Worm (Caenorhabditis elegans) whole organism, L3 larva: Measurements from ENCODE around the gene cnc-4.

Experiments
- ZK546.5 ChIP-seq: sonication (generic microtip); optimal IDR thresholded peaks from 2 replicates; lab custom pipeline; 2017; ENCODE audit warnings: missing biosample characterization, missing genetic modification characterization
- aly-2 ChIP-seq: fragments of 150-350 bp; optimal IDR thresholded peaks from 2 replicates; lab custom pipeline; 2014; ENCODE audit warnings: missing biosample characterization, missing genetic modification characterization
- ama-1 ChIP-seq: fragments of 150-350 bp; optimal IDR thresholded peaks from 2 replicates; lab custom pipeline; 2018
- ceh-82 ChIP-seq: fragments of 150-350 bp; optimal IDR thresholded peaks from 2 replicates; lab custom pipeline; 2014; ENCODE audit warnings: missing biosample characterization, missing genetic modification characterization
- ceh-9 ChIP-seq: sonication (generic microtip); optimal IDR thresholded peaks from 2 replicates; lab custom pipeline; 2018; ENCODE audit warnings: missing biosample characterization, missing genetic modification characterization
- egl-27 ChIP-seq: sonication (generic microtip); optimal IDR thresholded peaks from 4 replicates; lab custom pipeline; 2017; ENCODE audit warnings: missing biosample characterization, missing genetic modification reagents, missing genetic modification characterization
- elt-2 ChIP-seq: sonication (generic microtip); optimal IDR thresholded peaks from 2 replicates; lab custom pipeline; 2016; ENCODE audit warnings: missing genetic modification reagents, mild to moderate bottlenecking, missing genetic modification characterization, missing compliant biosample characterization
- elt-3 ChIP-seq, 3 experiments: fragments of 150-350 bp in 1 of 3; sonication (generic microtip) in 2 of 3; optimal IDR thresholded peaks; 2 replicates in 2 of 3; 4 replicates in 1 of 3; lab custom pipeline; 2014 to 2017; ENCODE audit warnings: missing biosample characterization in 3 of 3, missing genetic modification characterization in 3 of 3
- eor-1 ChIP-seq, 2 experiments: fragments of 150-350 bp; optimal IDR thresholded peaks; 2 replicates each; lab custom pipeline; 2014 to 2018; ENCODE audit warnings: missing biosample characterization in 2 of 2, missing genetic modification characterization in 2 of 2
- fkh-2 ChIP-seq: fragments of 150-350 bp; optimal IDR thresholded peaks from 2 replicates; lab custom pipeline; 2014; ENCODE audit warnings: missing biosample characterization, missing genetic modification reagents, missing genetic modification characterization
- fos-1 ChIP-seq: fragments of 150-350 bp; optimal IDR thresholded peaks from 2 replicates; lab custom pipeline; 2014; ENCODE audit warnings: missing biosample characterization, missing genetic modification characterization
- hmg-11 ChIP-seq: sonication (generic microtip); optimal IDR thresholded peaks from 2 replicates; lab custom pipeline; 2016; ENCODE audit warnings: missing genetic modification characterization, missing compliant biosample characterization
- jun-1 ChIP-seq: fragments of 150-350 bp; optimal IDR thresholded peaks from 2 replicates; lab custom pipeline; 2014; ENCODE audit warnings: missing biosample characterization, missing genetic modification reagents, missing genetic modification characterization
- lin-15B ChIP-seq: fragments of 150-350 bp; optimal IDR thresholded peaks from 2 replicates; lab custom pipeline; 2014; ENCODE audit warnings: missing biosample characterization, missing genetic modification characterization
- mdl-1 ChIP-seq: fragments of 150-350 bp; optimal IDR thresholded peaks from 2 replicates; lab custom pipeline; 2014; ENCODE audit warnings: missing biosample characterization, missing genetic modification characterization
- nhr-11 ChIP-seq: fragments of 150-350 bp; optimal IDR thresholded peaks from 2 replicates; lab custom pipeline; 2014; ENCODE audit warnings: missing biosample characterization, missing genetic modification characterization
- nhr-12 ChIP-seq: fragments of 150-350 bp; optimal IDR thresholded peaks from 2 replicates; lab custom pipeline; 2014; ENCODE audit warnings: missing biosample characterization, missing genetic modification characterization
- nhr-23 ChIP-seq: fragments of 150-350 bp; optimal IDR thresholded peaks from 2 replicates; lab custom pipeline; 2014; ENCODE audit warnings: missing biosample characterization, missing genetic modification reagents, missing genetic modification characterization
- nhr-237 ChIP-seq: fragments of 150-350 bp; optimal IDR thresholded peaks from 2 replicates; lab custom pipeline; 2014; ENCODE audit warnings: missing biosample characterization, missing genetic modification characterization
- nhr-25 ChIP-seq: sonication (generic microtip); optimal IDR thresholded peaks from 2 replicates; lab custom pipeline; 2017; ENCODE audit warnings: missing biosample characterization, missing genetic modification characterization
- nhr-43 ChIP-seq: sonication (generic microtip); optimal IDR thresholded peaks from 2 replicates; lab custom pipeline; 2016; ENCODE audit warnings: mild to moderate bottlenecking, missing genetic modification characterization, missing compliant biosample characterization; ENCODE audit not compliant: poor library complexity, severe bottlenecking
- pha-4 ChIP-seq: fragments of 150-350 bp; optimal IDR thresholded peaks from 2 replicates; lab custom pipeline; 2014; ENCODE audit warnings: missing biosample characterization, missing genetic modification reagents, missing genetic modification characterization
- pqm-1 ChIP-seq: fragments of 150-350 bp; optimal IDR thresholded peaks from 2 replicates; lab custom pipeline; 2017; ENCODE audit warnings: missing biosample characterization, missing genetic modification characterization, inconsistent platforms
- sea-2 ChIP-seq: fragments of 150-350 bp; sonication (generic microtip); optimal IDR thresholded peaks from 4 replicates; lab custom pipeline; 2014; ENCODE audit warnings: missing biosample characterization, missing genetic modification reagents, missing genetic modification characterization
- snpc-4 ChIP-seq: fragments of 150-350 bp; optimal IDR thresholded peaks from 2 replicates; lab custom pipeline; 2014; ENCODE audit warnings: missing biosample characterization, missing genetic modification characterization
- unc-39 ChIP-seq: sonication (generic microtip); optimal IDR thresholded peaks from 4 replicates; lab custom pipeline; 2017; ENCODE audit warnings: missing biosample characterization, missing genetic modification characterization
- unc-62 ChIP-seq: fragments of 150-350 bp; sonication (generic microtip); optimal IDR thresholded peaks from 4 replicates; lab custom pipeline; 2014; ENCODE audit warnings: missing biosample characterization, missing genetic modification reagents, missing genetic modification characterization
- zag-1 ChIP-seq: fragments of 150-350 bp; optimal IDR thresholded peaks from 2 replicates; lab custom pipeline; 2014; ENCODE audit warnings: missing biosample characterization, missing genetic modification characterization
- ztf-11 ChIP-seq: fragments of 150-350 bp; optimal IDR thresholded peaks from 2 replicates; lab custom pipeline; 2014; ENCODE audit warnings: missing biosample characterization, missing genetic modification characterization
- ztf-4 ChIP-seq: fragments of 150-350 bp; optimal IDR thresholded peaks from 2 replicates; lab custom pipeline; 2014; ENCODE audit warnings: missing biosample characterization, missing genetic modification characterization

Gene cnc-4

ce11 chrV:1422269-1422668, 24.7 kb upstream of the cnc-4 start:
- TF ChIP-seq lin-15B (tag; lab: Kevin White, UChicago) = no peak
- no peak for TF ChIP-seq nhr-12
- TF ChIP-seq nhr-23 = no peak
- TF ChIP-seq pqm-1 (tag; lab: Kevin White, UChicago) = no peak
- TF ChIP-seq fkh-2 (tag; lab: Kevin White, UChicago) = no peak
- no peak for TF ChIP-seq egl-27 (tag; lab: Kevin White, UChicago)
- TF ChIP-seq fos-1 = no peak
- TF ChIP-seq ztf-4 = no peak
- no peak for TF ChIP-seq eor-1 (tag; optimal IDR thresholded peaks at IDR 0.05; lab: Kevin White, UChicago)
- no peak for TF ChIP-seq hmg-11 (tag; lab: Kevin White, UChicago)
- no peak for TF ChIP-seq ZK546.5 (tag; lab: Kevin White, UChicago)
- TF ChIP-seq unc-39 (tag; lab: Kevin White, UChicago) = no peak
- no peak for TF ChIP-seq snpc-4 (tag; lab: Kevin White, UChicago)

ce11 chrV:1423338-1423737, 23.7 kb upstream of the cnc-4 start:
- TF ChIP-seq fos-1 = no peak

ce11 chrV:1425595-1425994, 21.4 kb upstream of the cnc-4 start, which contains the start of gene R12A1.3:
R12A1.3 (minus strand) TSS chrV:1425794.
- no peak for TF ChIP-seq egl-27 (tag; lab: Kevin White, UChicago)
- no peak for TF ChIP-seq zag-1 (tag; lab: Kevin White, UChicago)
- no peak for TF ChIP-seq pha-4
- no peak for TF ChIP-seq ztf-11 (tag; lab: Kevin White, UChicago)
- no peak for TF ChIP-seq ceh-9 (tag; lab: Kevin White, UChicago)
- TF ChIP-seq nhr-237 = no peak
- TF ChIP-seq eor-1 (tag; optimal IDR thresholded peaks at IDR 0.05; lab: Kevin White, UChicago) = no peak
- no peak for TF ChIP-seq snpc-4 (tag; lab: Kevin White, UChicago)
- TF ChIP-seq ZK546.5 (tag; lab: Kevin White, UChicago) = no peak
- TF ChIP-seq unc-62 = no peak
- TF ChIP-seq fkh-2 (tag; lab: Kevin White, UChicago) = no peak
- no peak for TF ChIP-seq jun-1 (tag; lab: Kevin White, UChicago)
- no peak for TF ChIP-seq ama-1 (lab: Kevin White, UChicago)
- TF ChIP-seq unc-39 (tag; lab: Kevin White, UChicago) = no peak
- no peak for TF ChIP-seq ceh-82 (tag; lab: Kevin White, UChicago)
- TF ChIP-seq nhr-11 (tag; lab: Kevin White, UChicago) = no peak
- no peak for TF ChIP-seq nhr-25
- TF ChIP-seq, all 47 proteins: peak for 0

- TF ChIP-seq lin-15B (tag; lab: Kevin White, UChicago) (no peak), sea-2 (GFP tag; lab: Kevin White, UChicago) (no peak), elt-3 (tag; optimal IDR thresholded peaks at IDR 0.05; lab: Kevin White, UChicago) (no peak), mdl-1 (no peak), pqm-1 (tag; lab: Kevin White, UChicago) (no peak), aly-2 (tag; lab: Kevin White, UChicago) (no peak), nhr-43 (tag; lab: Kevin White, UChicago) (no peak), egl-27 (tag; lab: Kevin White, UChicago) (no peak), unc-39 (tag; lab: Kevin White, UChicago) (no peak)
- TF ChIP-seq, all 47 proteins: peak for 0
Measured at ce11 chrV:1431702-1432187, 15.2 kb upstream of the cnc-4 start, which contains the start of gene ges-1. ges-1 (minus strand) TSS chrV:1432137.

- TF ChIP-seq elt-3 (tag; optimal IDR thresholded peaks at IDR 0.05; lab: Kevin White, UChicago) = no peak
- peak; percentile 30 for TF ChIP-seq pqm-1 (tag; lab: Kevin White, UChicago)
- TF ChIP-seq unc-39 (tag; lab: Kevin White, UChicago) = no peak
- peak; percentile 69 for TF ChIP-seq elt-2
Measured at ce11 chrV:1432500-1433418, 14.2 kb upstream of the cnc-4 start.

ce11 chrV:1433419-1433765, 13.6 kb upstream of the cnc-4 start:
- TF ChIP-seq pha-4 (no peak), elt-3 (tag; optimal IDR thresholded peaks at IDR 0.05; lab: Kevin White, UChicago) (no peak), ceh-9 (tag; lab: Kevin White, UChicago) (no peak)
